Worm (Caenorhabditis elegans): ENCODE data around the gene H20J04.4.

ce11 chrII:4286921-4287320 is 41.9 kb upstream of the H20J04.4 start:
- no peak for TF ChIP-seq dpl-1 (GFP tag; optimal IDR thresholded peaks at IDR 0.05)
- no peak for TF ChIP-seq ztf-25 (GFP tag; IDR thresholded peaks at IDR 0.05)
- no peak for TF ChIP-seq Y56A3A.18 (GFP tag; IDR thresholded peaks at IDR 0.05)
- TF ChIP-seq pha-4 (tag; optimal IDR thresholded peaks at IDR 0.05) = no peak
- no peak for TF ChIP-seq lsl-1 (GFP tag; optimal IDR thresholded peaks at IDR 0.05)
- no peak for TF ChIP-seq him-1 (tag; optimal IDR thresholded peaks at IDR 0.05)
- no peak for TF ChIP-seq ama-1 (optimal IDR thresholded peaks at IDR 0.05)
- no peak for TF ChIP-seq ama-1 (GFP tag; optimal IDR thresholded peaks at IDR 0.05)
- no peak for TF ChIP-seq lag-1 (GFP tag; IDR thresholded peaks at IDR 0.05)
- no peak for TF ChIP-seq attf-6 (GFP tag; IDR thresholded peaks at IDR 0.05)
- no peak for TF ChIP-seq snpc-4 (GFP tag; optimal IDR thresholded peaks at IDR 0.05)
- TF ChIP-seq snpc-4 (tag; optimal IDR thresholded peaks at IDR 0.05) = no peak
- TF ChIP-seq unc-62 (GFP tag; optimal IDR thresholded peaks at IDR 0.05) = no peak
